Fruit fly (Drosophila melanogaster) whole organism, embryonic: ENCODE measurements around the gene r-l.
A peak's percentile ranks its signal among the peaks of the same experiment; 100 is the strongest.

Source experiments
- Atf3 ChIP-seq: fragments of 200-800 bp; sonication (Bioruptor generic); optimal IDR thresholded peaks from 3 replicates; lab custom pipeline; 2016; ENCODE audit warnings: missing biosample characterization, missing genetic modification characterization
- C15 ChIP-seq: fragments of 200-800 bp; sonication (Bioruptor generic); IDR thresholded peaks from 3 replicates; pipeline ENCODE4 v1.3.6; 2022; ENCODE audit warnings: missing biosample characterization, missing genetic modification characterization
- CG10462 ChIP-seq: fragments of 200-800 bp; sonication (Bioruptor generic); optimal IDR thresholded peaks from 2 replicates; lab custom pipeline; 2016; ENCODE audit warnings: missing biosample characterization, missing genetic modification characterization
- CG10959 ChIP-seq: fragments of 200-800 bp; sonication (Bioruptor generic); IDR thresholded peaks from 2 replicates; pipeline ENCODE4 v1.3.6; 2022; ENCODE audit warnings: missing biosample characterization, missing genetic modification characterization
- CG11093 ChIP-seq: fragments of 200-800 bp; sonication (Bioruptor generic); IDR thresholded peaks from 3 replicates; pipeline ENCODE4 v1.3.6; 2022; ENCODE audit warnings: missing biosample characterization, missing genetic modification characterization
- CG11398 ChIP-seq: fragments of 200-800 bp; sonication (Bioruptor generic); optimal IDR thresholded peaks from 2 replicates; lab custom pipeline; 2016; ENCODE audit warnings: missing biosample characterization, missing genetic modification characterization
- CG15696 ChIP-seq: fragments of 200-800 bp; sonication (Bioruptor generic); optimal IDR thresholded peaks from 2 replicates; lab custom pipeline; 2019; ENCODE audit warnings: missing biosample characterization, mild to moderate bottlenecking, missing genetic modification characterization, moderate library complexity
- CG17568 ChIP-seq: fragments of 200-800 bp; sonication (Bioruptor generic); optimal IDR thresholded peaks from 2 replicates; lab custom pipeline; 2018; ENCODE audit warnings: missing biosample characterization, mild to moderate bottlenecking, missing genetic modification characterization, moderate library complexity
- CG18619 ChIP-seq: fragments of 200-800 bp; sonication (Bioruptor generic); optimal IDR thresholded peaks from 3 replicates; lab custom pipeline; 2017; ENCODE audit warnings: missing biosample characterization, mild to moderate bottlenecking, missing genetic modification characterization
- CG18764 ChIP-seq: fragments of 200-800 bp; sonication (Bioruptor generic); optimal IDR thresholded peaks from 3 replicates; lab custom pipeline; 2016; ENCODE audit warnings: missing biosample characterization, missing genetic modification characterization
- CG2129 ChIP-seq: fragments of 200-800 bp; sonication (Bioruptor generic); IDR thresholded peaks from 2 replicates; pipeline ENCODE4 v1.3.6; 2022; ENCODE audit warnings: missing biosample characterization, missing genetic modification characterization; ENCODE audit not compliant: partially characterized antibody
- CG30020 ChIP-seq: fragments of 200-800 bp; optimal IDR thresholded peaks from 2 replicates; lab custom pipeline; 2019; ENCODE audit warnings: missing biosample characterization, mild to moderate bottlenecking, missing genetic modification characterization, moderate library complexity
- CG33213 ChIP-seq: fragments of 200-800 bp; sonication (Bioruptor generic); optimal IDR thresholded peaks from 3 replicates; lab custom pipeline; 2016; ENCODE audit warnings: missing biosample characterization, missing genetic modification characterization
- CG4854 ChIP-seq: fragments of 200-800 bp; sonication (Bioruptor generic); optimal IDR thresholded peaks from 2 replicates; lab custom pipeline; 2016; ENCODE audit warnings: missing biosample characterization, missing genetic modification characterization, inconsistent platforms
- CG5953 ChIP-seq: fragments of 200-800 bp; sonication (Bioruptor generic); IDR thresholded peaks from 2 replicates; pipeline ENCODE4 v1.3.6; 2022; ENCODE audit warnings: missing biosample characterization, missing genetic modification characterization
- CG7839 ChIP-seq: fragments of 200-800 bp; sonication (Bioruptor generic); optimal IDR thresholded peaks from 3 replicates; lab custom pipeline; 2018; ENCODE audit warnings: missing biosample characterization, mild to moderate bottlenecking, missing genetic modification characterization, moderate library complexity
- D19B ChIP-seq: fragments of 200-800 bp; sonication (Bioruptor generic); optimal IDR thresholded peaks from 2 replicates; lab custom pipeline; 2017; ENCODE audit warnings: missing biosample characterization, mild to moderate bottlenecking, missing genetic modification characterization
- Dip3 ChIP-seq: fragments of 200-800 bp; sonication (Bioruptor generic); optimal IDR thresholded peaks from 3 replicates; lab custom pipeline; 2016; ENCODE audit warnings: missing biosample characterization, missing genetic modification characterization
- Dll ChIP-seq: fragments of 200-800 bp; sonication (Bioruptor generic); IDR thresholded peaks from 4 replicates; pipeline ENCODE4 v1.3.6; 2022; ENCODE audit warnings: missing biosample characterization, missing genetic modification characterization; ENCODE audit not compliant: partially characterized antibody
- Ets65A ChIP-seq: fragments of 200-800 bp; sonication (Bioruptor generic); peaks from one replicate; lab custom pipeline; 2016; ENCODE audit warnings: missing biosample characterization, missing genetic modification characterization
- Fer2 ChIP-seq: fragments of 200-800 bp; sonication (Bioruptor generic); optimal IDR thresholded peaks from 2 replicates; lab custom pipeline; 2018; ENCODE audit warnings: missing biosample characterization, mild to moderate bottlenecking, missing genetic modification characterization, moderate library complexity
- Hand ChIP-seq: fragments of 200-800 bp; sonication (Bioruptor generic); optimal IDR thresholded peaks from 2 replicates; lab custom pipeline; 2017; ENCODE audit warnings: mild to moderate bottlenecking, missing biosample characterization, missing genetic modification reagents, missing genetic modification characterization
- Hr51 ChIP-seq, 2 experiments: fragments of 200-800 bp; sonication (Bioruptor generic); optimal IDR thresholded peaks; 2 replicates in 1 of 2; 3 replicates in 1 of 2; lab custom pipeline; 2016 to 2018; ENCODE audit warnings: missing biosample characterization in 2 of 2, missing genetic modification characterization in 2 of 2, mild to moderate bottlenecking in 1 of 2, moderate library complexity in 1 of 2
- Mrtf ChIP-seq: fragments of 200-800 bp; sonication (Bioruptor generic); IDR thresholded peaks from 3 replicates; pipeline ENCODE4 v1.3.6; 2022; ENCODE audit warnings: missing biosample characterization, missing genetic modification characterization
- NC2β ChIP-seq: fragments of 200-800 bp; sonication (Bioruptor generic); optimal IDR thresholded peaks from 2 replicates; lab custom pipeline; 2016; ENCODE audit warnings: missing biosample characterization, missing genetic modification characterization
- Ptx1 ChIP-seq: fragments of 200-800 bp; sonication (Bioruptor generic); IDR thresholded peaks from 2 replicates; pipeline ENCODE4 v1.3.6; 2022; ENCODE audit warnings: missing biosample characterization, missing genetic modification characterization
- Ravus ChIP-seq: fragments of 200-800 bp; sonication (Bioruptor generic); IDR thresholded peaks from 2 replicates; pipeline ENCODE4 v1.3.6; 2022; ENCODE audit warnings: missing biosample characterization, missing genetic modification characterization
- Sin3A ChIP-seq: fragments of >200 bp; optimal IDR thresholded peaks from 2 replicates; lab custom pipeline; 2018
- Sry-β ChIP-seq: fragments of 200-800 bp; sonication (Bioruptor generic); optimal IDR thresholded peaks from 2 replicates; lab custom pipeline; 2018; ENCODE audit warnings: missing biosample characterization, mild to moderate bottlenecking, missing genetic modification characterization, moderate library complexity
- Xbp1 ChIP-seq: fragments of 200-800 bp; sonication (Bioruptor generic); optimal IDR thresholded peaks from 3 replicates; lab custom pipeline; 2016; ENCODE audit warnings: missing biosample characterization, mild to moderate bottlenecking, missing genetic modification characterization
- abd-A ChIP-seq: fragments of 200-800 bp; sonication (Bioruptor generic); optimal IDR thresholded peaks from 3 replicates; lab custom pipeline; 2019; ENCODE audit warnings: missing biosample characterization, mild to moderate bottlenecking, missing genetic modification characterization, moderate library complexity
- ap ChIP-seq: fragments of 200-800 bp; sonication (Bioruptor generic); IDR thresholded peaks from 2 replicates; pipeline ENCODE4 v1.3.6; 2022; ENCODE audit warnings: missing biosample characterization, missing genetic modification characterization
- az2 ChIP-seq: fragments of 200-800 bp; sonication (Bioruptor generic); optimal IDR thresholded peaks from 3 replicates; lab custom pipeline; 2016; ENCODE audit warnings: missing biosample characterization, missing genetic modification characterization
- cas ChIP-seq: fragments of 200-800 bp; sonication (Bioruptor generic); IDR thresholded peaks from 2 replicates; pipeline ENCODE4 v1.3.6; 2022; ENCODE audit warnings: missing biosample characterization, missing genetic modification characterization
- dati ChIP-seq: fragments of 200-800 bp; sonication (Bioruptor generic); IDR thresholded peaks from 2 replicates; pipeline ENCODE4 v1.3.6; 2022; ENCODE audit warnings: missing biosample characterization, missing genetic modification characterization
- fd3F ChIP-seq: fragments of 200-800 bp; sonication (Bioruptor generic); optimal IDR thresholded peaks from 2 replicates; lab custom pipeline; 2018; ENCODE audit warnings: missing biosample characterization, mild to moderate bottlenecking, missing genetic modification characterization, moderate library complexity
- lmd ChIP-seq: fragments of 200-800 bp; sonication (Bioruptor generic); IDR thresholded peaks from 2 replicates; pipeline ENCODE4 v1.3.6; 2022; ENCODE audit warnings: missing biosample characterization, missing genetic modification characterization
- mld ChIP-seq: fragments of 200-800 bp; sonication (Bioruptor generic); IDR thresholded peaks from 3 replicates; pipeline ENCODE4 v1.3.6; 2022; ENCODE audit warnings: missing biosample characterization, missing genetic modification characterization; ENCODE audit not compliant: partially characterized antibody
- nerfin-2 ChIP-seq: fragments of 200-800 bp; sonication (Bioruptor generic); IDR thresholded peaks from 2 replicates; pipeline ENCODE4 v1.3.6; 2022; ENCODE audit warnings: missing biosample characterization, missing genetic modification characterization; ENCODE audit not compliant: partially characterized antibody
- pnt ChIP-seq: fragments of 200-800 bp; sonication (Bioruptor generic); optimal IDR thresholded peaks from 3 replicates; lab custom pipeline; 2016; ENCODE audit warnings: missing biosample characterization, missing genetic modification characterization
- pum ChIP-seq: fragments of 200-800 bp; sonication (Bioruptor generic); optimal IDR thresholded peaks from 2 replicates; lab custom pipeline; 2016; ENCODE audit warnings: missing biosample characterization, missing genetic modification characterization
- ranshi ChIP-seq: fragments of 200-800 bp; sonication (Bioruptor generic); IDR thresholded peaks from 2 replicates; pipeline ENCODE4 v1.3.6; 2022; ENCODE audit warnings: missing biosample characterization, missing genetic modification characterization
- sens-2 ChIP-seq: fragments of 200-800 bp; sonication (Bioruptor generic); IDR thresholded peaks from 2 replicates; pipeline ENCODE4 v1.3.6; 2022; ENCODE audit warnings: missing biosample characterization, missing genetic modification characterization
- sisA ChIP-seq: fragments of 200-800 bp; sonication (Bioruptor generic); IDR thresholded peaks from 2 replicates; pipeline ENCODE4 v1.3.6; 2022; ENCODE audit warnings: missing biosample characterization, missing genetic modification characterization
- sr ChIP-seq: fragments of 200-800 bp; sonication (Bioruptor generic); IDR thresholded peaks from 3 replicates; pipeline ENCODE4 v1.3.6; 2022; ENCODE audit warnings: missing biosample characterization, missing genetic modification characterization
- tio ChIP-seq: fragments of 200-800 bp; sonication (Bioruptor generic); optimal IDR thresholded peaks from 2 replicates; lab custom pipeline; 2017; ENCODE audit warnings: missing biosample characterization, missing genetic modification characterization, inconsistent platforms
- trem ChIP-seq: fragments of 200-800 bp; optimal IDR thresholded peaks from 3 replicates; lab custom pipeline; 2019; ENCODE audit warnings: missing biosample characterization, mild to moderate bottlenecking, missing genetic modification characterization, moderate library complexity
- wek ChIP-seq: fragments of 200-800 bp; sonication (Bioruptor generic); optimal IDR thresholded peaks from 3 replicates; lab custom pipeline; 2018; ENCODE audit warnings: missing biosample characterization, mild to moderate bottlenecking, missing genetic modification characterization, moderate library complexity
- zen2 ChIP-seq: fragments of 200-800 bp; sonication (Bioruptor generic); IDR thresholded peaks from 3 replicates; pipeline ENCODE4 v1.3.6; 2022; ENCODE audit warnings: missing biosample characterization, missing genetic modification characterization; ENCODE audit not compliant: partially characterized antibody
- zfh2 ChIP-seq: fragments of 200-800 bp; sonication (Bioruptor generic); optimal IDR thresholded peaks from 2 replicates; lab custom pipeline; 2016; ENCODE audit warnings: missing biosample characterization, missing genetic modification characterization

Gene r-l

dm6 chr3R:21101453-21102214, 28.5 kb upstream of the r-l start, which contains the start of the genes CG7044 and Tbc1d22 (continued):
- no peak; the same call in 2 of the 3 replicates for TF ChIP-seq Mrtf (GFP tag; lab: Robert Waterston, UW)
- no peak for TF ChIP-seq cas (GFP tag; lab: Robert Waterston, UW)
- no peak for TF ChIP-seq tio (GFP tag; lab: Kevin White, UChicago)
- no peak for TF ChIP-seq CG11398 (GFP tag; lab: Kevin White, UChicago)
- TF ChIP-seq nerfin-2 (GFP tag; lab: Robert Waterston, UW) = no peak
- peak; percentile 43 for TF ChIP-seq CG18619 (GFP tag; lab: Kevin White, UChicago)
- TF ChIP-seq CG4854 = no peak
- peak; percentile 6 for TF ChIP-seq fd3F (GFP tag; lab: Kevin White, UChicago)
- TF ChIP-seq Dll (GFP tag; lab: Robert Waterston, UW) = peak; percentile 50; the same call in 1 of the 4 replicates
- TF ChIP-seq pum = peak; percentile 49
- no peak for TF ChIP-seq CG2129 (GFP tag; lab: Robert Waterston, UW)
- no peak for TF ChIP-seq ap (GFP tag; lab: Robert Waterston, UW)
- peak; percentile 98 for TF ChIP-seq D19B
- peak; percentile 56 for TF ChIP-seq lmd (GFP tag; lab: Robert Waterston, UW)
- TF ChIP-seq Xbp1 (GFP tag; lab: Kevin White, UChicago) = peak; percentile 71
- TF ChIP-seq sr (GFP tag; lab: Robert Waterston, UW) = no peak
- peak; percentile 58 for TF ChIP-seq az2 (GFP tag; lab: Kevin White, UChicago)
- TF ChIP-seq Atf3 (GFP tag; lab: Kevin White, UChicago) = no peak
- TF ChIP-seq wek (GFP tag; lab: Kevin White, UChicago) = no peak
- peak in 1 of 2 experiments; percentile 16 for TF ChIP-seq Hr51 (GFP tag; optimal IDR thresholded peaks at IDR 0.05; lab: Kevin White, UChicago)
- TF ChIP-seq Ets65A = peak; percentile 60
- no peak for TF ChIP-seq Hand
- no peak for TF ChIP-seq CG33213 (GFP tag; lab: Kevin White, UChicago)
- TF ChIP-seq ranshi (GFP tag; lab: Robert Waterston, UW) = peak; percentile 3; the same call in 1 of the 2 replicates
- no peak for TF ChIP-seq C15 (GFP tag; lab: Robert Waterston, UW)
- no peak for TF ChIP-seq CG7839
- TF ChIP-seq Sin3A = peak; percentile 69
- TF ChIP-seq CG10959 = 0 out of 2 replicates have a peak, but pooled peaks have one; percentile 10
- peak; percentile 78 for TF ChIP-seq Sry-β (GFP tag; lab: Kevin White, UChicago)
- TF ChIP-seq CG18764 (GFP tag; lab: Kevin White, UChicago) = no peak
- TF ChIP-seq abd-A = no peak
- TF ChIP-seq zfh2 = peak; percentile 70
- no peak for TF ChIP-seq CG11093
- TF ChIP-seq pnt = peak; percentile 43
- TF ChIP-seq Fer2 (tag; lab: Kevin White, UChicago) = no peak
- no peak for TF ChIP-seq Ravus (GFP tag; lab: Robert Waterston, UW)
- no peak for TF ChIP-seq CG17568 (GFP tag; lab: Kevin White, UChicago)
- TF ChIP-seq Ptx1 (GFP tag; lab: Robert Waterston, UW) = peak; percentile 44; the same call in 1 of the 2 replicates
- TF ChIP-seq mld = no peak
- no peak for TF ChIP-seq dati
- TF ChIP-seq zen2 (GFP tag; lab: Robert Waterston, UW) = no peak; the same call in 2 of the 3 replicates
- TF ChIP-seq CG30020 = peak; percentile 41
- TF ChIP-seq sens-2 = no peak
- peak; percentile 49 for TF ChIP-seq CG15696 (tag; lab: Kevin White, UChicago)
- peak; percentile 54; the same call in 1 of the 2 replicates for TF ChIP-seq sisA (GFP tag; lab: Robert Waterston, UW)
- TF ChIP-seq Dip3 (GFP tag; lab: Kevin White, UChicago) = peak; percentile 28
- no peak for TF ChIP-seq CG5953 (GFP tag; lab: Robert Waterston, UW)
- TF ChIP-seq CG10462 (GFP tag; lab: Kevin White, UChicago) = peak; percentile 1
- TF ChIP-seq NC2β (GFP tag; lab: Kevin White, UChicago) = no peak
- peak; percentile 12 for TF ChIP-seq trem (tag; lab: Kevin White, UChicago)
